Fruit fly (Drosophila melanogaster): ENCODE results near the gene Ugalt.

The Ugalt gene

DNA sequence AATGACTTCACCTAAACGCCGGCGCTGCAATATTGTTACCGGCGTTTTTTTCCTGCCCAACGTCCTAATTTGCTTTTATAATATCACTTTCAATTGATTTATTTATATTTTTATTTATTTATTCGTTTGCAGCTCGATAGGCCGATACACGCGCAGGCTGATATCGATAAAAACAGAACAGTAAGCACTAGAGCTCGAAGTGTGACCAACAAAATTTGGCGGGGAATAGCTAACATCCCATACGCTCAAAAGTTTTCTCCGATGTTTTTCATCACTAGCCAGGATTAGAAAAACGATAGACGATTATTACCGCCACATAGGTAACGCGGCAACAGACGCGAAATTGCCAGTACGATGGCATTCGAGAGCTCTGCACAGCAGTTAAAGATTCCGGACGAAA lies 10.1 kb upstream of the Ugalt start, which contains the start of the genes CG2685 and CG2694 (continued):
- peak; percentile 57; the same call in 2 of the 3 replicates for TF ChIP-seq mld (GFP tag; IDR thresholded peaks at IDR 0.05; ENCODE audit: partially characterized antibody)
- peak; percentile 22 for TF ChIP-seq CG3995 (GFP tag; optimal IDR thresholded peaks at IDR 0.05)
- TF ChIP-seq E2f2 (GFP tag; IDR thresholded peaks at IDR 0.05), result peak; percentile 75
- TF ChIP-seq zen2 (GFP tag; IDR thresholded peaks at IDR 0.05; ENCODE audit: partially characterized antibody), result peak; percentile 45; the same call in 1 of the 3 replicates
- no peak for TF ChIP-seq al (GFP tag; IDR thresholded peaks at IDR 0.05)
- TF ChIP-seq row (GFP tag; IDR thresholded peaks at IDR 0.05), result peak; percentile 65
- no peak for TF ChIP-seq fru (optimal IDR thresholded peaks at IDR 0.05)
- peak; percentile 65 for TF ChIP-seq gfzf (GFP tag; optimal IDR thresholded peaks at IDR 0.05)
- peak; percentile 18 for TF ChIP-seq CoRest (tag; optimal IDR thresholded peaks at IDR 0.05)
- no peak for TF ChIP-seq CG1529 (GFP tag; optimal IDR thresholded peaks at IDR 0.05)
- peak; percentile 39; the same call in 1 of the 3 replicates for TF ChIP-seq CG11560 (tag; IDR thresholded peaks at IDR 0.05)
- TF ChIP-seq Lhr (GFP tag; optimal IDR thresholded peaks at IDR 0.05), result peak; percentile 4
- TF ChIP-seq exex (tag; optimal IDR thresholded peaks at IDR 0.05), result no peak
- TF ChIP-seq CTCF (GFP tag; optimal IDR thresholded peaks at IDR 0.05), result no peak
- TF ChIP-seq nmo (GFP tag; optimal IDR thresholded peaks at IDR 0.05), result peak; percentile 10
- no peak for TF ChIP-seq az2 (GFP tag; optimal IDR thresholded peaks at IDR 0.05)
- peak; percentile 72 for TF ChIP-seq hbn (GFP tag; IDR thresholded peaks at IDR 0.05; ENCODE audit: partially characterized antibody)
- no peak for TF ChIP-seq CG6654 (GFP tag; optimal IDR thresholded peaks at IDR 0.05)
- TF ChIP-seq dan (GFP tag; IDR thresholded peaks at IDR 0.05), result no peak
- TF ChIP-seq Ets97D (GFP tag; optimal IDR thresholded peaks at IDR 0.05), result peak; percentile 34
- TF ChIP-seq HLH4C (GFP tag; IDR thresholded peaks at IDR 0.05; ENCODE audit: partially characterized antibody), result peak; percentile 79
- TF ChIP-seq lab (GFP tag; optimal IDR thresholded peaks at IDR 0.05), result no peak
- no peak for TF ChIP-seq CG30020 (tag; optimal IDR thresholded peaks at IDR 0.05)
- 0 out of 2 replicates have a peak, but pooled peaks have one; percentile 36 for TF ChIP-seq CG2129 (GFP tag; IDR thresholded peaks at IDR 0.05; ENCODE audit: partially characterized antibody)
- TF ChIP-seq luna (GFP tag; optimal IDR thresholded peaks at IDR 0.05), result no peak
- no peak for TF ChIP-seq Fer2 (tag; optimal IDR thresholded peaks at IDR 0.05)
- no peak for TF ChIP-seq CG3407 (GFP tag; optimal IDR thresholded peaks at IDR 0.05)
- no peak for TF ChIP-seq CG18262 (tag; optimal IDR thresholded peaks at IDR 0.05)
- no peak for TF ChIP-seq Blimp-1 (GFP tag; optimal IDR thresholded peaks at IDR 0.05)
- TF ChIP-seq pzg (GFP tag; optimal IDR thresholded peaks at IDR 0.05), result peak; percentile 79
- TF ChIP-seq Dll (GFP tag; IDR thresholded peaks at IDR 0.05; ENCODE audit: partially characterized antibody), result peak; percentile 67; the same call in 3 of the 4 replicates
- no peak for TF ChIP-seq CG6683 (GFP tag; optimal IDR thresholded peaks at IDR 0.05)
- peak; percentile 33; the same call in 1 of the 2 replicates for TF ChIP-seq Rfx (GFP tag; IDR thresholded peaks at IDR 0.05)
- peak; percentile 7 for TF ChIP-seq CG2712 (tag; optimal IDR thresholded peaks at IDR 0.05)
- TF ChIP-seq C15 (GFP tag; IDR thresholded peaks at IDR 0.05), result no peak
- peak; percentile 72 for TF ChIP-seq Scr (GFP tag; IDR thresholded peaks at IDR 0.05; ENCODE audit: partially characterized antibody)
- no peak for TF ChIP-seq Oaz (GFP tag; IDR thresholded peaks at IDR 0.05)
- no peak for TF ChIP-seq CG13624 (GFP tag; optimal IDR thresholded peaks at IDR 0.05)
- peak; percentile 28 for TF ChIP-seq CG17829 (tag; optimal IDR thresholded peaks at IDR 0.05)
- no peak for TF ChIP-seq crp (GFP tag; optimal IDR thresholded peaks at IDR 0.05)
- peak; percentile 65 for TF ChIP-seq CG14860 (GFP tag; IDR thresholded peaks at IDR 0.05; ENCODE audit: partially characterized antibody)
- TF ChIP-seq CG16813 (GFP tag; IDR thresholded peaks at IDR 0.05; ENCODE audit: partially characterized antibody), result peak; percentile 78
- TF ChIP-seq gt (GFP tag; IDR thresholded peaks at IDR 0.05), result no peak
- no peak for TF ChIP-seq CG9609 (GFP tag; optimal IDR thresholded peaks at IDR 0.05)
- TF ChIP-seq vnd (GFP tag; IDR thresholded peaks at IDR 0.05; ENCODE audit: partially characterized antibody), result peak; percentile 67
- no peak for TF ChIP-seq jigr1 (GFP tag; IDR thresholded peaks at IDR 0.05)
- TF ChIP-seq CG17361 (GFP tag; IDR thresholded peaks at IDR 0.05), result no peak
- TF ChIP-seq knrl (GFP tag; IDR thresholded peaks at IDR 0.05; ENCODE audit: partially characterized antibody), result peak; percentile 65
- peak; percentile 55 for TF ChIP-seq CG12659 (GFP tag; optimal IDR thresholded peaks at IDR 0.05)
- no peak for TF ChIP-seq Gsc (GFP tag; IDR thresholded peaks at IDR 0.05)

Measured in whole organism, embryonic.